Fruit fly (Drosophila melanogaster) whole organism, prepupa: Measurements from ENCODE around the gene Lsd-2.

Experiments
- CG11294 ChIP-seq: fragments of 200-800 bp; sonication (Bioruptor generic); IDR thresholded peaks from 2 replicates; pipeline ENCODE4 v1.3.6; 2022; ENCODE audit warnings: missing biosample characterization, missing genetic modification characterization
- CG6854 ChIP-seq: fragments of 200-800 bp; sonication (Bioruptor generic); optimal IDR thresholded peaks from 2 replicates; lab custom pipeline; 2017; ENCODE audit warnings: missing biosample characterization, mild to moderate bottlenecking, missing genetic modification characterization
- CG8119 ChIP-seq: fragments of 200-800 bp; sonication (Bioruptor generic); IDR thresholded peaks from 3 replicates; pipeline ENCODE4 v1.3.6; 2022; ENCODE audit warnings: missing biosample characterization, missing genetic modification characterization
- CG8632 ChIP-seq: fragments of 200-800 bp; sonication (Bioruptor generic); optimal IDR thresholded peaks from 3 replicates; lab custom pipeline; 2016; ENCODE audit warnings: missing biosample characterization, missing genetic modification characterization
- Gug ChIP-seq: fragments of 200-800 bp; sonication (Bioruptor generic); IDR thresholded peaks from 2 replicates; pipeline ENCODE4 v1.3.6; 2022; ENCODE audit warnings: missing biosample characterization, missing genetic modification characterization
- Lpt ChIP-seq: fragments of 200-800 bp; sonication (Bioruptor generic); optimal IDR thresholded peaks from 3 replicates; lab custom pipeline; 2016; ENCODE audit warnings: missing biosample characterization, missing genetic modification characterization

- TF ChIP-seq CG6854: no peak
- TF ChIP-seq Lpt: no peak
- TF ChIP-seq CG11294 (GFP tag; lab: Robert Waterston, UW): no peak
- TF ChIP-seq CG8632 (GFP tag; lab: Kevin White, UChicago): no peak
- no peak for TF ChIP-seq Gug (GFP tag; lab: Robert Waterston, UW)
- no peak for TF ChIP-seq CG8119 (GFP tag; lab: Robert Waterston, UW)
Observed at dm6 chrX:15024728-15025127, 51.3 kb downstream of the Lsd-2 start.
